Fruit fly (Drosophila melanogaster): Measurements from ENCODE around the gene CG17350.

CG17350 gene

DNA sequence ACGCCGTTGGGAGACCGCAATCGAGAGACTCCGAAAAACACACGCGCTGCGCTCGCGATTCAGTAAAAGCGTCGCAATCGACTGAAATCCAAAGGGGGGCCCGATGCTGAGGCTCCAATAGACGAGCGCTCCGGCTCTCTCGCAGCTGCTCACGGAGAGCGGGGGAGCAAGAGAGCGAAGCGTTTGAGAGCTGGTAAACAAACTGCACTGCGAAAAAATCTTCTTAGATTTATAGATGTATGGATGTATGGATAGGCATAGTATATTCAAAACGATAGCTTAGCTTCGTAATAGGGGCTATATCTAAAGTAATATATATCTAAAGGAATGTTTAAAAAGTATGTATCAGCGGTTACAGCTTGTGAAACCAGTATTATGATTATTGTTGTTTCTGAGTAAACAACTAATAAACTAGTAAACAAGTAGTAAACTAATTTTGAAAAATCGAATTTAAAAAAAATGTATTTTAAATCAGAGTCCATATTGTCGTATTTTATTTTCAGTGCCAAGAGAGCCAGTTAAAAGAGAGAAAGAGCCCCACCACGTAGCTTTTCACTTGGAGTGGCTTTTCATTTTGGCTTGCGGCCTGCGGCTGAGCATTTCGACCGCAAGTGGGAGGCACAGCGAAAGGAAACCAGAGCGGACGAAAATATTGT is 42.9 kb downstream of the CG17350 start, which contains the start of the genes Alp12 and CG13085 (continued):
- TF ChIP-seq CG17359 (tag; optimal IDR thresholded peaks at IDR 0.05) (peak; percentile 98), Gsc (GFP tag; IDR thresholded peaks at IDR 0.05) (no peak), CG3726 (GFP tag; IDR thresholded peaks at IDR 0.05) (peak; percentile 92), vvl (GFP tag; IDR thresholded peaks at IDR 0.05) (peak; percentile 97), Max (GFP tag; optimal IDR thresholded peaks at IDR 0.05) (peak; percentile 97), gt (GFP tag; IDR thresholded peaks at IDR 0.05) (peak; percentile 90), CG17328 (GFP tag; IDR thresholded peaks at IDR 0.05) (peak; percentile 93), CG16815 (GFP tag; optimal IDR thresholded peaks at IDR 0.05) (peak; percentile 93), kay (GFP tag; optimal IDR thresholded peaks at IDR 0.05) (peak; percentile 95), CG17186 (GFP tag; optimal IDR thresholded peaks at IDR 0.05) (peak; percentile 90), dimm (GFP tag; IDR thresholded peaks at IDR 0.05) (peak; percentile 87), stc (GFP tag; IDR thresholded peaks at IDR 0.05) (peak; percentile 96), sqz (GFP tag; optimal IDR thresholded peaks at IDR 0.05) (peak; percentile 98), amos (GFP tag; IDR thresholded peaks at IDR 0.05; ENCODE audit: partially characterized antibody) (no peak; the same call in 1 of the 2 replicates), bbx (GFP tag; IDR thresholded peaks at IDR 0.05; ENCODE audit: partially characterized antibody) (no peak), HLH54F (GFP tag; optimal IDR thresholded peaks at IDR 0.05) (peak; percentile 91), CG4282 (GFP tag; optimal IDR thresholded peaks at IDR 0.05) (peak; percentile 70), CG14710 (tag; optimal IDR thresholded peaks at IDR 0.05) (peak; percentile 97), CG5180 (GFP tag; optimal IDR thresholded peaks at IDR 0.05) (peak; percentile 94), CG9817 (tag; optimal IDR thresholded peaks at IDR 0.05) (peak; percentile 97), Hey (tag; optimal IDR thresholded peaks at IDR 0.05) (peak; percentile 84), HLH3B (GFP tag; IDR thresholded peaks at IDR 0.05) (peak; percentile 93), CG12391 (tag; optimal IDR thresholded peaks at IDR 0.05) (peak; percentile 99), gro (GFP tag; optimal IDR thresholded peaks at IDR 0.05) (peak; percentile 92), Dbx (GFP tag; IDR thresholded peaks at IDR 0.05) (peak; percentile 96), Jarid2 (GFP tag; optimal IDR thresholded peaks at IDR 0.05) (peak; percentile 86), YL-1 (GFP tag; optimal IDR thresholded peaks at IDR 0.05) (peak; percentile 98), Pdp1 (GFP tag; optimal IDR thresholded peaks at IDR 0.05) (peak; percentile 93 to 95), mld (GFP tag; IDR thresholded peaks at IDR 0.05; ENCODE audit: partially characterized antibody) (0 out of 3 replicates have a peak, but pooled peaks have one; percentile 53), dpn (GFP tag; optimal IDR thresholded peaks at IDR 0.05) (peak; percentile 95 to 97), kah (GFP tag; optimal IDR thresholded peaks at IDR 0.05) (peak; percentile 93), chm (GFP tag; IDR thresholded peaks at IDR 0.05) (peak; percentile 85; the same call in 1 of the 2 replicates), CG8290 (GFP tag; optimal IDR thresholded peaks at IDR 0.05) (peak; percentile 95), CG8290 (tag; optimal IDR thresholded peaks at IDR 0.05) (peak; percentile 86 to 88), sens (GFP tag) (peak; percentile 99), kni (GFP tag; optimal IDR thresholded peaks at IDR 0.05) (peak; percentile 97), zfh1 (GFP tag; IDR thresholded peaks at IDR 0.05) (peak; percentile 91), org-1 (GFP tag; optimal IDR thresholded peaks at IDR 0.05) (peak; percentile 97), crc (GFP tag; optimal IDR thresholded peaks at IDR 0.05) (peak; percentile 89), Trl (optimal IDR thresholded peaks at IDR 0.05) (peak; percentile 93 to 98), Trl (GFP tag; optimal IDR thresholded peaks at IDR 0.05) (peak; percentile 94), Sry-δ (GFP tag; optimal IDR thresholded peaks at IDR 0.05) (peak; percentile 58), Hr51 (GFP tag; optimal IDR thresholded peaks at IDR 0.05) (peak; percentile 94 to 99), CG8944 (GFP tag; optimal IDR thresholded peaks at IDR 0.05) (peak; percentile 87), BtbVII (GFP tag; optimal IDR thresholded peaks at IDR 0.05) (peak; percentile 99), zf30C (GFP tag; optimal IDR thresholded peaks at IDR 0.05) (peak; percentile 95), disco-r (GFP tag; optimal IDR thresholded peaks at IDR 0.05) (peak; percentile 92), CG6654 (GFP tag; optimal IDR thresholded peaks at IDR 0.05) (peak; percentile 91), jing (GFP tag; optimal IDR thresholded peaks at IDR 0.05) (peak; percentile 94), CG1024 (GFP tag; IDR thresholded peaks at IDR 0.05) (peak; percentile 81)
